Worm (Caenorhabditis elegans) whole organism, L2 larva: Measurements from ENCODE around the gene F57G9.7.
A peak's percentile ranks its signal among the peaks of the same experiment; 100 is the strongest.

ENCODE experiments used
- C34F6.9 ChIP-seq: fragments of 150-350 bp; optimal IDR thresholded peaks from 2 replicates; lab custom pipeline; 2014; ENCODE audit warnings: missing biosample characterization, missing genetic modification characterization
- F13H6.1 ChIP-seq: sonication (generic microtip); optimal IDR thresholded peaks from 2 replicates; lab custom pipeline; 2016; ENCODE audit warnings: missing genetic modification characterization, missing compliant biosample characterization
- R02D3.7 ChIP-seq: fragments of 150-350 bp; optimal IDR thresholded peaks from 2 replicates; lab custom pipeline; 2014; ENCODE audit warnings: missing biosample characterization, missing genetic modification characterization
- Y55F3AM.14 ChIP-seq: fragments of 200-800 bp; sonication (Bioruptor generic); optimal IDR thresholded peaks from 2 replicates; lab custom pipeline; 2018; ENCODE audit warnings: mild to moderate bottlenecking, missing genetic modification characterization, missing compliant biosample characterization
- ZK546.5 ChIP-seq: sonication (generic microtip); optimal IDR thresholded peaks from 2 replicates; lab custom pipeline; 2017; ENCODE audit warnings: missing biosample characterization, missing genetic modification characterization
- aly-2 ChIP-seq: fragments of 150-350 bp; optimal IDR thresholded peaks from 2 replicates; lab custom pipeline; 2014; ENCODE audit warnings: missing biosample characterization, missing genetic modification characterization
- ceh-82 ChIP-seq: fragments of 150-350 bp; optimal IDR thresholded peaks from 2 replicates; lab custom pipeline; 2014; ENCODE audit warnings: missing biosample characterization, missing genetic modification characterization
- crh-2 ChIP-seq: sonication (generic microtip); optimal IDR thresholded peaks from 2 replicates; lab custom pipeline; 2017; ENCODE audit warnings: missing biosample characterization, missing genetic modification characterization
- dmd-4 ChIP-seq: sonication (generic microtip); optimal IDR thresholded peaks from 2 replicates; lab custom pipeline; 2017; ENCODE audit warnings: missing biosample characterization, missing genetic modification characterization
- elt-3 ChIP-seq: sonication (generic microtip); optimal IDR thresholded peaks from 2 replicates; lab custom pipeline; 2017; ENCODE audit warnings: missing biosample characterization, missing genetic modification characterization
- fos-1 ChIP-seq: fragments of 150-350 bp; optimal IDR thresholded peaks from 2 replicates; lab custom pipeline; 2014; ENCODE audit warnings: missing biosample characterization, missing genetic modification characterization
- gmeb-1 ChIP-seq: fragments of 150-350 bp; optimal IDR thresholded peaks from 2 replicates; lab custom pipeline; 2014; ENCODE audit warnings: missing biosample characterization, missing genetic modification characterization
- lin-13 ChIP-seq: fragments of 150-350 bp; optimal IDR thresholded peaks from 2 replicates; lab custom pipeline; 2014; ENCODE audit warnings: missing biosample characterization, missing genetic modification reagents, missing genetic modification characterization
- lin-39 ChIP-seq: fragments of 150-350 bp; optimal IDR thresholded peaks from 2 replicates; lab custom pipeline; 2014; ENCODE audit warnings: missing biosample characterization, missing genetic modification reagents, missing genetic modification characterization
- lsy-2 ChIP-seq, 2 experiments: fragments of 150-350 bp in 1 of 2; sonication (generic microtip) in 1 of 2; optimal IDR thresholded peaks; 2 replicates each; lab custom pipeline; 2014 to 2017; ENCODE audit warnings: missing biosample characterization in 2 of 2, missing genetic modification characterization in 2 of 2
- mab-5 ChIP-seq: fragments of 150-350 bp; optimal IDR thresholded peaks from 2 replicates; lab custom pipeline; 2014; ENCODE audit warnings: missing biosample characterization, missing genetic modification characterization
- mbf-1 ChIP-seq: sonication (generic microtip); optimal IDR thresholded peaks from 2 replicates; lab custom pipeline; 2017; ENCODE audit warnings: missing biosample characterization, missing genetic modification characterization
- mdl-1 ChIP-seq, 2 experiments: fragments of 150-350 bp in 1 of 2; sonication (generic microtip) in 1 of 2; optimal IDR thresholded peaks; 2 replicates each; lab custom pipeline; 2017; ENCODE audit warnings: missing biosample characterization in 2 of 2, missing genetic modification characterization in 2 of 2
- nhr-11 ChIP-seq: fragments of 150-350 bp; optimal IDR thresholded peaks from 2 replicates; lab custom pipeline; 2014; ENCODE audit warnings: missing biosample characterization, missing genetic modification characterization
- nhr-12 ChIP-seq: fragments of 150-350 bp; optimal IDR thresholded peaks from 2 replicates; lab custom pipeline; 2014; ENCODE audit warnings: missing biosample characterization, missing genetic modification characterization
- nhr-129 ChIP-seq: fragments of 150-350 bp; optimal IDR thresholded peaks from 2 replicates; lab custom pipeline; 2014; ENCODE audit warnings: missing biosample characterization, missing genetic modification characterization
- nhr-23 ChIP-seq: fragments of 150-350 bp; optimal IDR thresholded peaks from 2 replicates; lab custom pipeline; 2014; ENCODE audit warnings: missing biosample characterization, missing genetic modification reagents, missing genetic modification characterization
- nhr-25 ChIP-seq: fragments of 150-350 bp; sonication (generic microtip); optimal IDR thresholded peaks from 3 replicates; lab custom pipeline; 2014; ENCODE audit warnings: missing biosample characterization, missing genetic modification characterization
- nhr-6 ChIP-seq: fragments of 150-350 bp; optimal IDR thresholded peaks from 2 replicates; lab custom pipeline; 2014; ENCODE audit warnings: missing biosample characterization, missing genetic modification characterization
- nhr-77 ChIP-seq: fragments of 150-350 bp; optimal IDR thresholded peaks from 2 replicates; lab custom pipeline; 2014; ENCODE audit warnings: missing biosample characterization, missing genetic modification characterization
- peb-1 ChIP-seq: fragments of 150-350 bp; optimal IDR thresholded peaks from 2 replicates; lab custom pipeline; 2014; ENCODE audit warnings: missing biosample characterization, missing genetic modification characterization
- sem-4 ChIP-seq: fragments of 150-350 bp; optimal IDR thresholded peaks from 2 replicates; lab custom pipeline; 2014; ENCODE audit warnings: missing biosample characterization, missing genetic modification reagents, missing genetic modification characterization
- skn-1 ChIP-seq: sonication (generic microtip); optimal IDR thresholded peaks from 2 replicates; lab custom pipeline; 2017; ENCODE audit warnings: missing biosample characterization, missing genetic modification characterization
- sma-3 ChIP-seq: sonication (generic microtip); optimal IDR thresholded peaks from 2 replicates; lab custom pipeline; 2016; ENCODE audit warnings: missing genetic modification reagents, missing genetic modification characterization, missing compliant biosample characterization
- sma-9 ChIP-seq, 2 experiments: fragments of 150-350 bp in 1 of 2; sonication (generic microtip) in 1 of 2; optimal IDR thresholded peaks; 2 replicates each; lab custom pipeline; 2014 to 2016; ENCODE audit warnings: missing genetic modification characterization in 2 of 2, mild to moderate bottlenecking in 1 of 2, missing biosample characterization in 1 of 2, missing compliant biosample characterization in 1 of 2, missing genetic modification reagents in 1 of 2, moderate library complexity in 1 of 2
- snpc-4 ChIP-seq: fragments of 150-350 bp; optimal IDR thresholded peaks from 2 replicates; lab custom pipeline; 2014; ENCODE audit warnings: missing biosample characterization, missing genetic modification characterization
- unc-39 ChIP-seq: fragments of 150-350 bp; optimal IDR thresholded peaks from 2 replicates; lab custom pipeline; 2014; ENCODE audit warnings: missing biosample characterization, missing genetic modification characterization
- unc-55 ChIP-seq: fragments of 150-350 bp; sonication (generic microtip); optimal IDR thresholded peaks from 3 replicates; lab custom pipeline; 2014; ENCODE audit warnings: missing biosample characterization, missing genetic modification reagents, missing genetic modification characterization
- unc-62 ChIP-seq: fragments of 150-350 bp; optimal IDR thresholded peaks from 2 replicates; lab custom pipeline; 2014; ENCODE audit warnings: missing biosample characterization, missing genetic modification reagents, missing genetic modification characterization
- zag-1 ChIP-seq: fragments of 150-350 bp; optimal IDR thresholded peaks from 2 replicates; lab custom pipeline; 2014; ENCODE audit warnings: missing biosample characterization, missing genetic modification characterization
- ztf-1 ChIP-seq: fragments of 200-800 bp; sonication (Bioruptor generic); conservative IDR thresholded peaks from 2 replicates; pipeline ENCODE4 v1.3.6; 2022; ENCODE audit warnings: missing genetic modification characterization, missing compliant biosample characterization
- ztf-4 ChIP-seq: fragments of 150-350 bp; optimal IDR thresholded peaks from 2 replicates; lab custom pipeline; 2014; ENCODE audit warnings: missing biosample characterization, missing genetic modification characterization

F57G9.7 gene

ce11 chrII:12420486-12420885 lies 22.9 kb upstream of the F57G9.7 start, which contains the start of gene sre-26:
Gene sre-26, minus strand, starts transcription at chrII:12420586.
- no peak for TF ChIP-seq sem-4 (tag; lab: Kevin White, UChicago)
- no peak for TF ChIP-seq skn-1 (tag; lab: Kevin White, UChicago)
- TF ChIP-seq gmeb-1 (tag; lab: Kevin White, UChicago), result no peak
- no peak for TF ChIP-seq nhr-77 (tag; lab: Kevin White, UChicago)
- no peak for TF ChIP-seq lin-13
- TF ChIP-seq sma-9 (GFP tag; optimal IDR thresholded peaks at IDR 0.05; lab: Kevin White, UChicago), result no peak
- no peak for TF ChIP-seq sma-9 (tag; optimal IDR thresholded peaks at IDR 0.05; lab: Kevin White, UChicago)
- TF ChIP-seq elt-3 (tag; lab: Kevin White, UChicago), result no peak

- TF ChIP-seq sma-9 (GFP tag; optimal IDR thresholded peaks at IDR 0.05; lab: Kevin White, UChicago), result peak; percentile 10
- no peak for TF ChIP-seq sma-9 (tag; optimal IDR thresholded peaks at IDR 0.05; lab: Kevin White, UChicago)
- no peak for TF ChIP-seq nhr-23 (tag; lab: Kevin White, UChicago)
Observed at ce11 chrII:12417996-12418395, 20.4 kb upstream of the F57G9.7 start.

- no peak for TF ChIP-seq mab-5 (tag; lab: Kevin White, UChicago)
- TF ChIP-seq zag-1 (tag; lab: Kevin White, UChicago), result no peak
- TF ChIP-seq crh-2 (tag; lab: Kevin White, UChicago), result no peak
- TF ChIP-seq lin-39 (tag; lab: Kevin White, UChicago), result no peak
- no peak for TF ChIP-seq snpc-4 (tag; lab: Kevin White, UChicago)
- TF ChIP-seq elt-3 (tag; lab: Kevin White, UChicago), result no peak
- TF ChIP-seq peb-1 (tag; lab: Kevin White, UChicago), result no peak
- no peak for TF ChIP-seq nhr-25
- no peak for TF ChIP-seq nhr-12 (tag; lab: Kevin White, UChicago)
- TF ChIP-seq nhr-23 (tag; lab: Kevin White, UChicago), result no peak
- no peak for TF ChIP-seq nhr-6 (tag; lab: Kevin White, UChicago)
- TF ChIP-seq C34F6.9, result no peak
- TF ChIP-seq mbf-1 (tag; lab: Kevin White, UChicago), result no peak
- no peak for TF ChIP-seq aly-2
- TF ChIP-seq fos-1, result no peak
- no peak for TF ChIP-seq dmd-4 (tag; lab: Kevin White, UChicago)
- TF ChIP-seq lsy-2 (tag; optimal IDR thresholded peaks at IDR 0.05; lab: Kevin White, UChicago), result no peak
- TF ChIP-seq R02D3.7 (tag; lab: Kevin White, UChicago), result no peak
- no peak for TF ChIP-seq lin-13
- TF ChIP-seq skn-1 (tag; lab: Kevin White, UChicago), result no peak
- TF ChIP-seq, all 48 proteins: peak for 0
Observed at ce11 chrII:12417514-12417913, 20.0 kb upstream of the F57G9.7 start, which contains the start of gene sre-27. Gene sre-27, minus strand, starts transcription at chrII:12417614.

- TF ChIP-seq snpc-4 (tag; lab: Kevin White, UChicago) (no peak), nhr-25 (no peak), crh-2 (tag; lab: Kevin White, UChicago) (no peak), nhr-12 (tag; lab: Kevin White, UChicago) (no peak), C34F6.9 (no peak), nhr-23 (tag; lab: Kevin White, UChicago) (no peak), sma-3 (GFP tag; lab: Kevin White, UChicago) (no peak), unc-39 (tag; lab: Kevin White, UChicago) (no peak), nhr-129 (tag; lab: Kevin White, UChicago) (no peak), Y55F3AM.14 (GFP tag; lab: Kevin White, UChicago) (no peak), ztf-4 (tag; lab: Kevin White, UChicago) (no peak), ztf-1 (GFP tag; lab: Robert Waterston, UW) (no peak), skn-1 (tag; lab: Kevin White, UChicago) (no peak), nhr-6 (tag; lab: Kevin White, UChicago) (no peak), peb-1 (tag; lab: Kevin White, UChicago) (no peak)
Observed at ce11 chrII:12414805-12415204, 17.2 kb upstream of the F57G9.7 start, which contains the start of gene Y57A10C.11. Gene Y57A10C.11, minus strand, starts transcription at chrII:12414905.

- no peak for TF ChIP-seq unc-62 (GFP tag; lab: Kevin White, UChicago)
- TF ChIP-seq sma-3 (GFP tag; lab: Kevin White, UChicago), result no peak
- no peak for TF ChIP-seq peb-1 (tag; lab: Kevin White, UChicago)
- TF ChIP-seq lin-39 (tag; lab: Kevin White, UChicago), result no peak
- TF ChIP-seq zag-1 (tag; lab: Kevin White, UChicago), result no peak
- no peak for TF ChIP-seq nhr-77 (tag; lab: Kevin White, UChicago)
- no peak for TF ChIP-seq ZK546.5 (tag; lab: Kevin White, UChicago)
- TF ChIP-seq mab-5 (tag; lab: Kevin White, UChicago), result no peak
- TF ChIP-seq snpc-4 (tag; lab: Kevin White, UChicago), result no peak
- no peak for TF ChIP-seq nhr-11 (tag; lab: Kevin White, UChicago)
- TF ChIP-seq ceh-82 (tag; lab: Kevin White, UChicago), result no peak
- no peak for TF ChIP-seq unc-55 (GFP tag; lab: Kevin White, UChicago)
- TF ChIP-seq F13H6.1 (tag; lab: Kevin White, UChicago), result no peak
- TF ChIP-seq C34F6.9, result no peak
- TF ChIP-seq lin-13, result no peak
- TF ChIP-seq mdl-1 (tag; optimal IDR thresholded peaks at IDR 0.05; lab: Kevin White, UChicago), result no peak
- TF ChIP-seq, all 48 proteins: peak for 0
Observed at ce11 chrII:12412417-12412816, 14.9 kb upstream of the F57G9.7 start, which contains the start of gene Y57A10C.1. Gene Y57A10C.1, minus strand, starts transcription at chrII:12412517.
